Worm (Caenorhabditis elegans) whole organism, late embryonic: ENCODE results near the gene F13B6.1.

ENCODE experiments used
- C08G9.2 ChIP-seq: sonication (generic microtip); optimal IDR thresholded peaks from 2 replicates; lab custom pipeline; 2016; ENCODE audit warnings: mild to moderate bottlenecking, missing genetic modification characterization, moderate library complexity, missing compliant biosample characterization
- K02D7.2 ChIP-seq: sonication (generic microtip); optimal IDR thresholded peaks from 2 replicates; lab custom pipeline; 2017; ENCODE audit warnings: mild to moderate bottlenecking, missing genetic modification characterization, missing compliant biosample characterization
- Y22D7AL.16 ChIP-seq: sonication (generic microtip); optimal IDR thresholded peaks from 2 replicates; lab custom pipeline; 2016; ENCODE audit warnings: missing genetic modification characterization, missing compliant biosample characterization
- ahr-1 ChIP-seq: sonication (generic microtip); optimal IDR thresholded peaks from 2 replicates; lab custom pipeline; 2016; ENCODE audit warnings: missing genetic modification characterization, missing compliant biosample characterization
- ama-1 ChIP-seq: fragments of 150-350 bp; optimal IDR thresholded peaks from 2 replicates; lab custom pipeline; 2014
- ceh-18 ChIP-seq: sonication (generic microtip); optimal IDR thresholded peaks from 2 replicates; lab custom pipeline; 2016; ENCODE audit warnings: missing genetic modification characterization, missing compliant biosample characterization
- ceh-24 ChIP-seq: sonication (generic microtip); optimal IDR thresholded peaks from 2 replicates; lab custom pipeline; 2016; ENCODE audit warnings: mild to moderate bottlenecking, missing genetic modification characterization, missing compliant biosample characterization
- ceh-31 ChIP-seq: sonication (generic microtip); optimal IDR thresholded peaks from 2 replicates; lab custom pipeline; 2016; ENCODE audit warnings: missing genetic modification characterization, missing compliant biosample characterization
- ceh-45 ChIP-seq: fragments of 200-800 bp; sonication (Bioruptor generic); IDR thresholded peaks from 2 replicates; pipeline ENCODE4 v1.3.6; 2022; ENCODE audit warnings: missing genetic modification reagents, missing genetic modification characterization, missing compliant biosample characterization
- ceh-6 ChIP-seq: fragments of 200-800 bp; sonication (Bioruptor generic); optimal IDR thresholded peaks from 2 replicates; lab custom pipeline; 2018; ENCODE audit warnings: mild to moderate bottlenecking, missing genetic modification characterization, missing compliant biosample characterization
- dmd-4 ChIP-seq: sonication (generic microtip); optimal IDR thresholded peaks from 2 replicates; lab custom pipeline; 2016; ENCODE audit warnings: borderline replicate concordance, missing genetic modification characterization, missing compliant biosample characterization
- dve-1 ChIP-seq: sonication (generic microtip); optimal IDR thresholded peaks from 2 replicates; lab custom pipeline; 2017; ENCODE audit warnings: antibody characterized with exemption, mild to moderate bottlenecking, missing genetic modification characterization, missing compliant biosample characterization
- elt-2 ChIP-seq: sonication (generic microtip); optimal IDR thresholded peaks from 2 replicates; lab custom pipeline; 2016; ENCODE audit warnings: missing genetic modification reagents, missing genetic modification characterization, missing compliant biosample characterization
- elt-4 ChIP-seq: sonication (generic microtip); optimal IDR thresholded peaks from 2 replicates; lab custom pipeline; 2016; ENCODE audit warnings: missing genetic modification characterization, missing compliant biosample characterization
- ets-4 ChIP-seq: sonication (generic microtip); optimal IDR thresholded peaks from 2 replicates; lab custom pipeline; 2016; ENCODE audit warnings: missing genetic modification characterization, missing compliant biosample characterization
- eyg-1 ChIP-seq: sonication (generic microtip); optimal IDR thresholded peaks from 2 replicates; lab custom pipeline; 2016; ENCODE audit warnings: missing genotype, missing genetic modification characterization, missing compliant biosample characterization
- fax-1 ChIP-seq: sonication (generic microtip); optimal IDR thresholded peaks from 2 replicates; lab custom pipeline; 2016; ENCODE audit warnings: missing genotype, missing genetic modification characterization, missing compliant biosample characterization
- fkh-10 ChIP-seq: fragments of 150-350 bp; optimal IDR thresholded peaks from 2 replicates; lab custom pipeline; 2014; ENCODE audit warnings: missing biosample characterization, missing genetic modification reagents, missing genetic modification characterization
- gmeb-2 ChIP-seq: sonication (generic microtip); optimal IDR thresholded peaks from 2 replicates; lab custom pipeline; 2016; ENCODE audit warnings: missing genetic modification characterization, inconsistent platforms, missing compliant biosample characterization
- hlh-6 ChIP-seq: sonication (generic microtip); optimal IDR thresholded peaks from 2 replicates; lab custom pipeline; 2016; ENCODE audit warnings: missing genotype, missing genetic modification characterization, missing compliant biosample characterization
- hlh-8 ChIP-seq: sonication (generic microtip); optimal IDR thresholded peaks from 2 replicates; lab custom pipeline; 2016; ENCODE audit warnings: missing genotype, missing genetic modification characterization, missing compliant biosample characterization
- madf-2 ChIP-seq: sonication (generic microtip); optimal IDR thresholded peaks from 2 replicates; lab custom pipeline; 2017; ENCODE audit warnings: missing genetic modification characterization, missing compliant biosample characterization
- nfya-1 ChIP-seq: sonication (generic microtip); optimal IDR thresholded peaks from 2 replicates; lab custom pipeline; 2017; ENCODE audit warnings: missing genetic modification characterization, mild to moderate bottlenecking, missing compliant biosample characterization, antibody characterized with exemption, moderate library complexity
- nhr-11 ChIP-seq: fragments of 150-350 bp; optimal IDR thresholded peaks from 2 replicates; lab custom pipeline; 2014; ENCODE audit warnings: missing biosample characterization, missing genetic modification characterization
- npax-4 ChIP-seq: sonication (generic microtip); optimal IDR thresholded peaks from 2 replicates; lab custom pipeline; 2016; ENCODE audit warnings: missing genetic modification characterization, missing compliant biosample characterization
- pha-2 ChIP-seq: sonication (generic microtip); optimal IDR thresholded peaks from 2 replicates; lab custom pipeline; 2017; ENCODE audit warnings: mild to moderate bottlenecking, missing genetic modification characterization, missing compliant biosample characterization
- pha-4 ChIP-seq: fragments of 150-350 bp; optimal IDR thresholded peaks from 2 replicates; lab custom pipeline; 2018; ENCODE audit warnings: missing biosample characterization, missing genetic modification reagents, missing genetic modification characterization
- ref-2 ChIP-seq: sonication (generic microtip); optimal IDR thresholded peaks from 2 replicates; lab custom pipeline; 2016; ENCODE audit warnings: missing genetic modification characterization, missing compliant biosample characterization
- rnt-1 ChIP-seq: sonication (generic microtip); optimal IDR thresholded peaks from 2 replicates; lab custom pipeline; 2016; ENCODE audit warnings: missing genetic modification characterization, missing compliant biosample characterization
- syd-9 ChIP-seq: sonication (generic microtip); optimal IDR thresholded peaks from 2 replicates; lab custom pipeline; 2016; ENCODE audit warnings: mild to moderate bottlenecking, missing genetic modification characterization, moderate library complexity, missing compliant biosample characterization
- tbx-2 ChIP-seq: sonication (generic microtip); optimal IDR thresholded peaks from 2 replicates; lab custom pipeline; 2016; ENCODE audit warnings: missing genetic modification characterization, missing compliant biosample characterization
- tbx-7 ChIP-seq: sonication (generic microtip); optimal IDR thresholded peaks from 2 replicates; lab custom pipeline; 2016; ENCODE audit warnings: missing genotype, missing genetic modification characterization, missing compliant biosample characterization
- unc-3 ChIP-seq, 2 experiments: fragments of 200-800 bp in 1 of 2; sonication (Bioruptor generic) in 1 of 2; sonication (generic microtip) in 1 of 2; conservative IDR thresholded peaks in 1 of 2; optimal IDR thresholded peaks in 1 of 2; 2 replicates each; pipeline versions ENCODE4 v1.3.6 to Lab custom; 2016 to 2022; ENCODE audit warnings: missing compliant biosample characterization in 2 of 2, missing genetic modification characterization in 2 of 2, missing genetic modification reagents in 1 of 2
- unc-42 ChIP-seq: sonication (generic microtip); optimal IDR thresholded peaks from 2 replicates; lab custom pipeline; 2016; ENCODE audit warnings: missing genotype, missing genetic modification characterization, missing compliant biosample characterization
- unc-55 ChIP-seq: sonication (generic microtip); optimal IDR thresholded peaks from 2 replicates; lab custom pipeline; 2017; ENCODE audit warnings: missing biosample characterization, missing genetic modification reagents, missing genetic modification characterization
- zip-5 ChIP-seq: sonication (generic microtip); optimal IDR thresholded peaks from 2 replicates; lab custom pipeline; 2016; ENCODE audit warnings: missing genetic modification characterization, missing compliant biosample characterization
- ztf-16 ChIP-seq: sonication (generic microtip); optimal IDR thresholded peaks from 2 replicates; lab custom pipeline; 2017; ENCODE audit warnings: missing genetic modification characterization, missing compliant biosample characterization

The F13B6.1 gene

DNA sequence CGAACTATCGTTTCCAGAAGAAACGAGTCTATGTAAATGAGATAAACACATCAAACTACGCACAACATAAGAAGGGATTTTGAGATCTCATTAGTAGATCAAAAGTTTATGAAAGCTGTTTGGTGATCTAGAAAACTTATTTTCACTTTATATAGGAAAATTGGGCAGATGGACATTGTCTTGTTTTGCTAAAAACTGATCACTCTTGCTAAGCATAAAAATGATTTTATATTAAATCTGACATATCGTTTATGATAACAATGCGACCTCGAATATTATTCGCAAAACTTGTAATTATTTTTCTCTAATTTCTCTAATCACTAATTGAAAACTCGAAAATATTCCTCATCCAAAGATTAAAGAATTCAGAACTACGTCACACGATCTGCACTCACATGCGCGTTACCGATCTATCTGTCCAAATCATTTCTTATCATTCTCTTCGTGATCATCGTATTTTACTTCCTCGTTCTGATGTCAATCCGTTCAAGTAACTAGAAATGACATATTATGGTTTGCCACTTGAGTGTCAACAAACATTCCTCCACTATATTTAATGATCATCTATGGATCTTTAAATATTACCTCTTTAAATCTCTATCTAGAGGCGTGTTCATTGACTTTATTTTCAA, 13.6 kb downstream of the F13B6.1 start, which contains the start of gene F55G1.7:
Gene F55G1.7, minus strand, starts transcription at position 51 of the 632 bp plus-strand sequence.
- no peak for TF ChIP-seq ceh-18 (tag; lab: Kevin White, UChicago)

ce11 chrIV:7473159-7473649, 16.9 kb downstream of the F13B6.1 start, which contains the start of the genes plk-3 and F55G1.6:
Gene plk-3 (minus strand): TSS chrIV:7473209.
Gene F55G1.6 (plus strand): TSS chrIV:7473517.
- TF ChIP-seq ceh-24 (tag; lab: Kevin White, UChicago) (no peak), npax-4 (tag; lab: Kevin White, UChicago) (no peak), ceh-6 (GFP tag; lab: Kevin White, UChicago) (no peak), nfya-1 (tag; lab: Kevin White, UChicago) (no peak), ama-1 (lab: Kevin White, UChicago) (no peak), ref-2 (no peak), C08G9.2 (tag; lab: Kevin White, UChicago) (no peak), dmd-4 (tag; lab: Kevin White, UChicago) (no peak), nhr-11 (tag; lab: Kevin White, UChicago) (no peak), ceh-31 (tag; lab: Kevin White, UChicago) (no peak), ceh-18 (tag; lab: Kevin White, UChicago) (no peak), elt-2 (tag; lab: Kevin White, UChicago) (no peak), hlh-6 (tag; lab: Kevin White, UChicago) (no peak)

DNA sequence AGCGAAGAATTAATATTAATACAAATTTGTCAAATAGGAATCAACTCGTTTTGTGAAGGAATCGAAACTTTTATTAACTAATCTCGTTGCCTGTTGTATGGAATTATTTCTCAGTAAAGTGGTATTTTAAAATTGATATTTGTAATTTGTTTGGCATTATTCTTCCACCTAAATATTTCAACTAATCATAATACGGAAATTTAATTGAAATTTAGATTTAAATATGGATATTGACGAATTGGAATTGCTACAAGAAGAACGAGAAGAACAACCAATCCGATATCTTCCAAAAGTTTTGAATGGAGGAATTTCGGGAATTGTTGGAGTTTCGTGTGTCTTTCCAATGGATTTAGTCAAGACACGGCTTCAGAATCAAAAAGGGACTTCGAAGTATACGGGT, 18.5 kb downstream of the F13B6.1 start, which contains the start of gene slc-25A18.2:
Gene slc-25A18.2, plus strand, starts transcription at position 216 of the 400 bp plus-strand sequence.
- TF ChIP-seq K02D7.2 (tag; lab: Kevin White, UChicago) = no peak
- TF ChIP-seq gmeb-2 (tag; lab: Kevin White, UChicago) = no peak
- TF ChIP-seq dmd-4 (tag; lab: Kevin White, UChicago) = no peak
- TF ChIP-seq rnt-1 (tag; lab: Kevin White, UChicago) = no peak
- TF ChIP-seq pha-4 = no peak
- TF ChIP-seq eyg-1 = no peak
- no peak for TF ChIP-seq ceh-45 (GFP tag; lab: Robert Waterston, UW)
- TF ChIP-seq madf-2 = no peak
- no peak for TF ChIP-seq tbx-2 (tag; lab: Kevin White, UChicago)
- no peak for TF ChIP-seq ztf-16 (tag; lab: Kevin White, UChicago)
- no peak for TF ChIP-seq Y22D7AL.16 (tag; lab: Kevin White, UChicago)

DNA sequence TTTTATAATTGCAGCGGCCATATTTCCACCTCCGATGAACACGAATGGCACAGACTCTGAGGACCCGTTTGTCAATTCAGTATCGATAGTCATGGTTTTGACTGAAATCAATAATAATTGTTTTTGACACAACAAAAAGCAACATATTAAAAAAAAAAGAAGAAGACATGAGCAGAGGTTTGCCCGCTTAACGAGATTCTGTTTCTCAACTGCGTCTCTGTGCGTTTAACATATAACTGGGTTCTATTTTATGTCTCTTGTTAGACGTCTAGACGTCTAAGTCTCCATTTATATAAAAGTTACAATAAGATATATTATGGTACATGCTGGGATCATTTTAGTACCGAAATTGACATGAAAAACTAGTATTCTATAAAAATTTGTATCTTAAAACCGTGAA, 20.9 kb downstream of the F13B6.1 start, which contains the start of gene pycr-4:
Gene pycr-4, minus strand, starts transcription at position 101 of the 400 bp plus-strand sequence.
- TF ChIP-seq ztf-16 (tag; lab: Kevin White, UChicago) (no peak), fkh-10 (no peak), hlh-8 (tag; lab: Kevin White, UChicago) (no peak), pha-2 (tag; lab: Kevin White, UChicago) (no peak), syd-9 (tag; lab: Kevin White, UChicago) (no peak), tbx-7 (tag; lab: Kevin White, UChicago) (no peak), unc-55 (GFP tag; lab: Kevin White, UChicago) (no peak), fax-1 (no peak), unc-42 (no peak), zip-5 (tag; lab: Kevin White, UChicago) (no peak), ceh-18 (tag; lab: Kevin White, UChicago) (no peak), hlh-6 (tag; lab: Kevin White, UChicago) (no peak), eyg-1 (no peak), elt-4 (no peak)

DNA sequence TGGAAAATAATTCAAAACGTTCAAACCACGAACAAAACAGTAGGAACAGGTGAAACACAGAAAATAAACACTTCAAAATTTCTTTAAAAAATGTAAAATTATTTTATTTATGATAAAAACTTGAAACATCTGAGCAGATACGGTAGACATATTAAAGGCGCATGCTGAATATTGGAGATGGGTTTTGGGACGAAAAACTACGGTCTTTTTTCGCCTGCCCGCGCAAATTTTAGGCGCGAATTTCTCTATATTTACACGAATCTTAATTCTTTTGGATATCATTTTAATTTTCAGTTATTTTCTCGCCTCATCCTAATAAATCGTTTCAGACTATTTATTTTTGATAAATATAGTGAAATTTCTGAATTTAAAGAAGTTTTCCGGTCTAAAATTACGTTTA, 21.4 kb downstream of the F13B6.1 start:
- TF ChIP-seq ahr-1 (no peak), dve-1 (tag; lab: Kevin White, UChicago) (no peak), ets-4 (no peak), ztf-16 (tag; lab: Kevin White, UChicago) (no peak), unc-3 (GFP tag; conservative IDR thresholded peaks at IDR 0.05; lab: Robert Waterston, UW) (no peak), unc-3 (tag; optimal IDR thresholded peaks at IDR 0.05; lab: Kevin White, UChicago) (no peak)
